Worm (Caenorhabditis elegans) whole organism, early embryonic: ENCODE data around the gene cyc-2.2.

Source experiments
- B0310.2 ChIP-seq: sonication (generic microtip); optimal IDR thresholded peaks from 2 replicates; lab custom pipeline; 2016; ENCODE audit warnings: mild to moderate bottlenecking, missing genetic modification characterization, missing compliant biosample characterization
- F13C5.2 ChIP-seq: sonication (generic microtip); optimal IDR thresholded peaks from 2 replicates; lab custom pipeline; 2017; ENCODE audit warnings: mild to moderate bottlenecking, missing genetic modification characterization, inconsistent platforms, missing compliant biosample characterization
- aly-1 ChIP-seq: sonication (generic microtip); optimal IDR thresholded peaks from 2 replicates; lab custom pipeline; 2016; ENCODE audit warnings: missing genetic modification characterization, missing compliant biosample characterization
- ama-1 ChIP-seq: fragments of 150-350 bp; optimal IDR thresholded peaks from 2 replicates; lab custom pipeline; 2014
- ceh-13 ChIP-seq: fragments of 200-800 bp; sonication (Bioruptor generic); optimal IDR thresholded peaks from 2 replicates; lab custom pipeline; 2018; ENCODE audit warnings: mild to moderate bottlenecking, missing genetic modification characterization, missing compliant biosample characterization
- ceh-36 ChIP-seq: sonication (generic microtip); optimal IDR thresholded peaks from 2 replicates; lab custom pipeline; 2016; ENCODE audit warnings: missing genetic modification characterization, inconsistent platforms, missing compliant biosample characterization
- ets-7 ChIP-seq: sonication (generic microtip); optimal IDR thresholded peaks from 2 replicates; lab custom pipeline; 2016; ENCODE audit warnings: missing genotype, missing genetic modification characterization, missing compliant biosample characterization
- flt-1 ChIP-seq: fragments of 200-800 bp; sonication (Bioruptor generic); IDR thresholded peaks from 2 replicates; pipeline ENCODE4 v1.3.6; 2022; ENCODE audit warnings: missing genetic modification characterization, missing compliant biosample characterization
- hmbx-1 ChIP-seq: sonication (generic microtip); optimal IDR thresholded peaks from 2 replicates; lab custom pipeline; 2016; ENCODE audit warnings: mild to moderate bottlenecking, missing genetic modification characterization, missing compliant biosample characterization
- hmg-4 ChIP-seq: fragments of 200-800 bp; sonication (Bioruptor generic); optimal IDR thresholded peaks from 2 replicates; lab custom pipeline; 2018; ENCODE audit warnings: mild to moderate bottlenecking, missing genetic modification characterization, missing compliant biosample characterization
- hnd-1 ChIP-seq: sonication (generic microtip); optimal IDR thresholded peaks from 2 replicates; lab custom pipeline; 2016; ENCODE audit warnings: missing genetic modification characterization, missing compliant biosample characterization
- pes-1 ChIP-seq: fragments of 200-800 bp; sonication (Bioruptor generic); IDR thresholded peaks from 2 replicates; pipeline ENCODE4 v1.3.6; 2022; ENCODE audit warnings: missing genetic modification reagents, missing genetic modification characterization, missing compliant biosample characterization
- scrt-1 ChIP-seq: fragments of 200-800 bp; sonication (Bioruptor generic); IDR thresholded peaks from 2 replicates; pipeline ENCODE4 v1.3.6; 2022; ENCODE audit warnings: missing genetic modification characterization, missing compliant biosample characterization
- sea-1 ChIP-seq: fragments of 200-800 bp; sonication (Bioruptor generic); conservative IDR thresholded peaks from 2 replicates; pipeline ENCODE4 v1.3.6; 2022; ENCODE audit warnings: missing genetic modification characterization, missing compliant biosample characterization
- tbx-11 ChIP-seq: fragments of 200-800 bp; sonication (Bioruptor generic); IDR thresholded peaks from 2 replicates; pipeline ENCODE4 v1.3.6; 2022; ENCODE audit warnings: missing genetic modification characterization, missing compliant biosample characterization
- tbx-37 ChIP-seq: fragments of 200-800 bp; sonication (Bioruptor generic); conservative IDR thresholded peaks from 2 replicates; pipeline ENCODE4 v1.3.6; 2022; ENCODE audit warnings: missing genetic modification reagents, missing genetic modification characterization, missing compliant biosample characterization
- tra-4 ChIP-seq: sonication (generic microtip); optimal IDR thresholded peaks from 2 replicates; lab custom pipeline; 2017; ENCODE audit warnings: missing genetic modification characterization, missing compliant biosample characterization

Gene cyc-2.2

ce11 chrV:12640384-12640783 is 28.4 kb upstream of the cyc-2.2 start, which contains the start of gene gpa-8:
TSS of gene gpa-8 (minus strand) at chrV:12640484.
- TF ChIP-seq pes-1 = no peak
- no peak for TF ChIP-seq ceh-36 (tag; lab: Kevin White, UChicago)
- TF ChIP-seq aly-1 = no peak
- TF ChIP-seq ets-7 (tag; lab: Kevin White, UChicago) = no peak
- TF ChIP-seq F13C5.2 = no peak
- TF ChIP-seq hnd-1 (tag; lab: Kevin White, UChicago) = no peak
- TF ChIP-seq hmg-4 (GFP tag; lab: Kevin White, UChicago) = no peak
- TF ChIP-seq tbx-37 (GFP tag; lab: Robert Waterston, UW) = no peak
- no peak for TF ChIP-seq hmbx-1
- no peak for TF ChIP-seq ceh-13 (GFP tag; lab: Kevin White, UChicago)
- TF ChIP-seq sea-1 (GFP tag; lab: Robert Waterston, UW) = no peak

DNA sequence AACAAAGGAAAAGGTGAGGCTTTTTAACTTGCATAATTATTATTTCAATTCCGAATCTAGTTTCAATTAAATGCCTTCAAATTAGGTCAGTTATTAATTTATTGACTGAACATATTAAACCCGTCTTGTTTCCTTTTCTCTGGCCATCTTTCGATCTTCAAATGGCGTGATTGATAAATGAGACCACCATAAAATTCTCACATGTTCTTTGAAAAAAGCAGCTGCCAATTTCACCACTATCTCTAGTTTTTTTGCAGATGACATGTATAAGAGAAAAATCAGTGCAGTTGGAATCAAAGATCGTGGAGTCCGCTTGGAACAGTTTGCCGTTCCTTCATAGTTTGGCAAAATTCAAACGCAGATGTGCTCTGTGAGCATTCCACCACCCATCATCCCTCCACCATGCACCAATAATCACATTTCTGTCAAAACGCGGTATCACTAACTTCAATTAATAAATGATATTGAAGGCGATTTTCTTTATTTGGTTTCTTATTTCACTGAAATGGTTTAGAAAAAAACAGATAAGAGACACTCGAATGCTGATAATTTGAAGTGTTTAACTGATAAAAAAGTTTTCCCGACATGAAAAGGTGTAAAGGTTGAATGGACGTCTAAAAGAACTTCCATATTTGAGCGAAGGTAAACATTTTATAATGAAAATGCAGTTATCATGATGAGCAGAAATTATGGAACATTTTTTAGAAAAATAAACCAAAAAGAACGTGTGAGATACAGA is 25.9 kb upstream of the cyc-2.2 start:
- TF ChIP-seq tra-4 (tag; lab: Kevin White, UChicago) (no peak), ceh-36 (tag; lab: Kevin White, UChicago) (no peak), ama-1 (lab: Kevin White, UChicago) (no peak), tbx-37 (GFP tag; lab: Robert Waterston, UW) (no peak)

DNA sequence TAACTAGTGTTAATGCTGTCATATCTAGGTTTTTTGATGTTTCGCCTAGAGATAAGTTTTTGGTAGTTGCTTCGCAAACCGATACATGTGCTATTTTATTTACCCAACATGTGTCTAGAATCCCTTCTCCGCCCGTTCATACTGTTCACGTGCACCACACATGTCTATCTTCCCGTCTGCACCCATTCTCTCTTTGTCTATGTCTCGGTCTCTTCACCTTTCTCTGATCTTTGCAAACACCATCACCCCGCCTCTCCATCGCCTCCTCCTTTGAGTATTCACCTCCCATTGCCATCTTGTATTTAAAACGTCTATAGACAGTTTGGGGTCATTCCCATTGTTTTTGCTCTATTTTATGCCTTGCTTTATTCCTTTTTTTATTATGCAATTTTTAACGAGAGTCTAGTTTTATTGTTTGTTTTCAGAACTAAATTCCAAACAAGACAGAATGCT is 25.2 kb upstream of the cyc-2.2 start, which contains the start of gene F56H9.2:
F56H9.2 (plus strand) TSS at position 426 of the 453 bp plus-strand sequence.
- TF ChIP-seq flt-1 (GFP tag; lab: Robert Waterston, UW) (no peak), scrt-1 (GFP tag; lab: Robert Waterston, UW) (no peak), ama-1 (lab: Kevin White, UChicago) (no peak), B0310.2 (no peak), hmbx-1 (no peak), sea-1 (GFP tag; lab: Robert Waterston, UW) (no peak), ets-7 (tag; lab: Kevin White, UChicago) (no peak)

ce11 chrV:12636248-12636647 is 24.2 kb upstream of the cyc-2.2 start:
- no peak for TF ChIP-seq B0310.2
- no peak for TF ChIP-seq tra-4 (tag; lab: Kevin White, UChicago)
- TF ChIP-seq sea-1 (GFP tag; lab: Robert Waterston, UW) = no peak
- no peak for TF ChIP-seq ama-1 (lab: Kevin White, UChicago)
- TF ChIP-seq hmbx-1 = no peak
- no peak for TF ChIP-seq hmg-4 (GFP tag; lab: Kevin White, UChicago)
- no peak for TF ChIP-seq flt-1 (GFP tag; lab: Robert Waterston, UW)
- no peak for TF ChIP-seq F13C5.2
- TF ChIP-seq tbx-11 (GFP tag; lab: Robert Waterston, UW) = no peak
- TF ChIP-seq ceh-13 (GFP tag; lab: Kevin White, UChicago) = no peak
- TF ChIP-seq tbx-37 (GFP tag; lab: Robert Waterston, UW) = no peak
- TF ChIP-seq scrt-1 (GFP tag; lab: Robert Waterston, UW) = no peak
- no peak for TF ChIP-seq ets-7 (tag; lab: Kevin White, UChicago)

DNA sequence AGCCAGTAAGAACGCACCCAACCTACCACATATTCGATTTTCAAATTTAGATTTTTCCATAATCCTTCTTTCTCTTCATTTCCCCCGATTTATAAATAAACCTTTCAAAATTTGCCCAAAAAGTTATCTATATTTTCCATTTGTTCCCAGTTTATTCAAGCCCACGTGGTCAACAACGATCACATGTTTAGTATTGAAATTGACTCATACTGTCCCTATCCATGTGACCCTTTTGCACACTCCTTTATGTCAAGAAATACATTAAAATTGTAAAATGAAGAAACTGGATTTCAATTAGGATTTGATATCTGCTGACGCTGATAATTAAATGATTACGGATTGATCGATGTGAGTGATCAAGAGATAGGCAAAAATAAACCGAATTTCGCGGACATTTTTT is 23.2 kb upstream of the cyc-2.2 start:
- TF ChIP-seq ets-7 (tag; lab: Kevin White, UChicago) (no peak), tra-4 (tag; lab: Kevin White, UChicago) (no peak), sea-1 (GFP tag; lab: Robert Waterston, UW) (no peak), hmbx-1 (no peak), B0310.2 (no peak), ama-1 (lab: Kevin White, UChicago) (no peak)

DNA sequence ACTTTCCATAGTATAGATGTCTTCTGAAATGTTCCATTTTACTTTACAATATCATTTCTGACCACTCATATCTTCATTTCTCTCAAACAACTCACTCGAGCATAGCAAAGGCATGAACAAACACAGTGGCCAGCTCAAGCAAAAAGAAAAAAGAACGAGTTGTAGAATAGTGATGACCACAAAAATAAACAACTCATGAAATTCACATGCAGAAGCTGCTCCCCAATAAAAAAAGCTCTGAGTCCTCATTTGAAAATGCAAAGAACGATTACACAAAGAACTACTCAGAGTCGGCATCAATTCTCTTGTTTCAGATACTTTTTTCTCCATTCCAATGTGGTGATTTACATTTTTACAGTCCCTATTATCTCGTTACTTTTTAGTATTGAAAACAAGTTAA is 22.7 kb upstream of the cyc-2.2 start:
- TF ChIP-seq tbx-11 (GFP tag; lab: Robert Waterston, UW) (no peak), ama-1 (lab: Kevin White, UChicago) (no peak), ceh-13 (GFP tag; lab: Kevin White, UChicago) (no peak), aly-1 (no peak), ceh-36 (tag; lab: Kevin White, UChicago) (no peak), B0310.2 (no peak), F13C5.2 (no peak), hmbx-1 (no peak), tra-4 (tag; lab: Kevin White, UChicago) (no peak), scrt-1 (GFP tag; lab: Robert Waterston, UW) (no peak), tbx-37 (GFP tag; lab: Robert Waterston, UW) (no peak)

DNA sequence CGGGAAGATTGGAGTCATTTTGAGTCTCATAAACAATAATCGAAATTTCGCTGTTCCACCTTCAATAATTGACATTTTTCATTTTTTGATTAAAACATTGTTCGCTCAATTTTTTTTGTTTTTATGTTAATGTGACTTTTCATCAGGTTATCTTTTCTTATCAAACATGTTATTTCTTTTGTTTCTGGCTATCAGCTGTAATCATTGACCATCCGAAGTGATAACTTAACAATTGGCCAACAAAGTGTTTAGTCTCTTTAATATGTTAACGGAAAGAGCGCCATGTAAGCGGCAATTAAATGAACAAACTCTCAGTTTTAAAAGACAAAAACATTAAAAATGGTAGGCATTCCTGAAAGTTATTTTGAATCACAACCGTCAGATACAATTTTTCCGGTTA is 22.0 kb upstream of the cyc-2.2 start:
- TF ChIP-seq hnd-1 (tag; lab: Kevin White, UChicago) (no peak), aly-1 (no peak), hmg-4 (GFP tag; lab: Kevin White, UChicago) (no peak), tra-4 (tag; lab: Kevin White, UChicago) (no peak), ceh-36 (tag; lab: Kevin White, UChicago) (no peak), ets-7 (tag; lab: Kevin White, UChicago) (no peak), F13C5.2 (no peak), flt-1 (GFP tag; lab: Robert Waterston, UW) (no peak), sea-1 (GFP tag; lab: Robert Waterston, UW) (no peak)

ce11 chrV:12633046-12633445 is 21.0 kb upstream of the cyc-2.2 start:
- TF ChIP-seq tbx-11 (GFP tag; lab: Robert Waterston, UW) (peak; percentile 56; the same call in 1 of the 2 replicates), hmbx-1 (no peak)
